Fruit fly (Drosophila melanogaster): ENCODE results near the gene CG11693.

CG11693 gene

dm6 chr3R:8272573-8273165 lies 37.9 kb downstream of the CG11693 start:
- no peak for TF ChIP-seq h (optimal IDR thresholded peaks at IDR 0.05)
- TF ChIP-seq Sin3A (optimal IDR thresholded peaks at IDR 0.05), result no peak
- TF ChIP-seq ttk (optimal IDR thresholded peaks at IDR 0.05), result no peak
- no peak for TF ChIP-seq insv (optimal IDR thresholded peaks at IDR 0.05)
- TF ChIP-seq Myc (optimal IDR thresholded peaks at IDR 0.05), result no peak
- no peak for TF ChIP-seq psq (optimal IDR thresholded peaks at IDR 0.05)

DNA sequence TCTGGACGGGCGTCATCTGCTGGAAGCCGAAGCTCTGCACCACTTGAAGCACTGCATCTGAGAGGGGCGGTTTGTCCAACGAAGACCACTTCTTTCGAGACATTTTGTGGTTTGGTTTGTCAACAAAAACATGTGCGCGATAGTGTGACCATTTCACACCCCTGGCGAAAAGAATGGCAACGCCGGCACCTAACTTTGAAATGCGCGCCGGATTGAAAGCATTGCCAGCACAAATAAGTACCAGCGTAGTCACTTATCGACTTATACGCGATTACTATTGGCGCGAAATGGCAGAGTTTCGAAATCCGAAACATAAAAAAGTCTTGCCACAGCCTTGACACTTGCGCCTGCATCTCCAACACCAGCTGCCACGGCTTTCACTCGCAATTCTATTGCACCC lies 40.8 kb downstream of the CG11693 start, which contains the start of gene CG9630:
CG9630 (minus strand) TSS at position 157 of the 400 bp plus-strand sequence.
- TF ChIP-seq Myc (optimal IDR thresholded peaks at IDR 0.05), result no peak
- TF ChIP-seq ttk (optimal IDR thresholded peaks at IDR 0.05), result no peak
- no peak for TF ChIP-seq Sin3A (optimal IDR thresholded peaks at IDR 0.05)
- TF ChIP-seq psq (optimal IDR thresholded peaks at IDR 0.05), result no peak
- TF ChIP-seq h (optimal IDR thresholded peaks at IDR 0.05), result no peak
- TF ChIP-seq insv (optimal IDR thresholded peaks at IDR 0.05), result no peak

DNA sequence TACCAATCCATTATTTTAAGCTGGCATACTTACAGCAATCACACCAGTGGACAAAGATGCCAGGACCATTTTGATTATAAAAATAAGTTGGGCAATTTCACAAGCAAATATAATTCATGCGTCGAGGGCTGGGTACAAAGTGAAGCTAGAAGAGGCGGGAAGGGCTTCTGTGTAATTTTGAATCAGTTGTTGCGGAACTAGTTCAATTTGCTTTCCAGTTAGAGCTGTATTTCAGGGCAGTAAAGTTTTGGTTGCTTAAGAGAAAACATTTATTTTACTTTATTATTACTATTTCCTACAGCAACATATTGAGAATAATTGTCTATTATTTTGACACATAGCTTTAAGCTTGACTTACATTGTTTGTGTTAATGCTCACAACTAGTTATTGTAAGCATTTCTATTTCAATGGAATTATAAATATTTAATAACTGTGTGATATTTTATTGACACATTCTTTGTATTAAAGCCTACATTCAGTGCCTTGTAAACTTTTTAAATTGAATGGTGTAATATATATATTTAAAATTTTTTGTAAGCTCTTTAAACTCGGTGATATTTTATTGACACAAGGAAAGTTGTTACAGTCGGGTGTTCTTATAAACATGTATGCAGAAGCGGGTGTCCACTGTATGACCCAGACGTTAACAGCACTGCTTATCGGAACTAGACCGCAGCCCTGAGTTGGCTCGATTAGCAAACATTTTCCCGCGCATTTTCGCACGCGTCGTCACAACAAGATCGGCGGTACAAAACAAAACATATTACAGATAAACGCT lies 46.1 kb downstream of the CG11693 start, which contains the start of the genes RPA1 and Mcm2:
RPA1 (minus strand) TSS at position 150 of the 779 bp plus-strand sequence.
Mcm2 (plus strand) TSS at position 669 of the 779 bp plus-strand sequence.
- TF ChIP-seq ttk (optimal IDR thresholded peaks at IDR 0.05) (no peak), insv (optimal IDR thresholded peaks at IDR 0.05) (no peak), Myc (optimal IDR thresholded peaks at IDR 0.05) (no peak), h (optimal IDR thresholded peaks at IDR 0.05) (no peak), psq (optimal IDR thresholded peaks at IDR 0.05) (no peak), Sin3A (optimal IDR thresholded peaks at IDR 0.05) (no peak)

- no peak for TF ChIP-seq psq (optimal IDR thresholded peaks at IDR 0.05)
- no peak for TF ChIP-seq h (optimal IDR thresholded peaks at IDR 0.05)
- no peak for TF ChIP-seq ttk (optimal IDR thresholded peaks at IDR 0.05)
These were observed 48.9 kb downstream of the CG11693 start for dm6 chr3R:8261634-8262033.

Data from Kc167 (cell line).